Worm (Caenorhabditis elegans): ENCODE data around the gene T25B9.9.
"Not testable (repeated sequence)": the region's sequence is repeated elsewhere in the genome, so short reads cannot be mapped to it uniquely, and the experiment has no call there.

The T25B9.9 gene

DNA sequence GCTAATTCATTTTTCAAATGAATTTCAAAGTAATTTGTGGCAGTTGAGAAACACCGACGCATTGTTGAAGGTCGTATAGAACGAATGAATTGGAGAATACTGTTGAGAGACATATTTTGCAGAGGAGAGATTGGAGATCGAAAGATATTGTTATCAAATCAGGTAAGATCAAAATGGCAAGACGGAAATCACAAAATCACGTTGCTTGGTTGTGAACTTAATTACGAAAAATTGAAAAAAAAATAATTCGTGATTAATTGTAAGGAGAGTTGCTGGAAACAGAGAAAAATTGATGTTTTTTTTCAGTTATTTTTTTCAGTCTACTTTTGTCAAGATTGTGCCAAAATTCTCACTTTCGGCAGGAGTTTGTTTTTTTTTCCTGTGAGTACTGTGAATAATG lies 19.4 kb upstream of the T25B9.9 start, which contains the start of gene T25B9.1:
Gene T25B9.1 (minus strand): TSS at position 101 of the 400 bp plus-strand sequence.
- TF ChIP-seq egl-27 (tag; optimal IDR thresholded peaks at IDR 0.05) (no peak), elt-3 (tag; optimal IDR thresholded peaks at IDR 0.05) (peak in 1 of 6 experiments; percentile 80)

DNA sequence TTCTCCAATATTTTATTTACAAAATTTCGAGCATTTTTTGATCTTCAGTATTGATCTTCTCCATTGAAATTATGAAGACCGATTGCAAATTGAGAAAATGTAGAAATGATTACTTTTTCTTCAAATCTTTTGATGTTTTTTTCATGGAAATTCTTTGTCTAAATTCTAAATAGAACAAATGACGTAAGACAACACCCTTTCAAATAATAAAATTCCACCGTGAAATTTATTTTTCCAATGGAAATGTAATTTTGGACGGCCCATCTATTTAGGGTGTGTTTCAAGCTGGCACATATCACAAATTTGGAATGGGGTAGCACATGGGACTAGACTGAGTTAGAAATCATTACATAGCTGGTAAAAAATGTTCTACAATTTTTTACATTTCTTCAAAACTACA lies 17.7 kb upstream of the T25B9.9 start, which contains the start of gene T25B9.2:
Gene T25B9.2 (minus strand): TSS at position 101 of the 400 bp plus-strand sequence.
- not testable (repeated sequence) for TF ChIP-seq xbp-1, lin-15B, C04F5.9 (tag; optimal IDR thresholded peaks at IDR 0.05)

DNA sequence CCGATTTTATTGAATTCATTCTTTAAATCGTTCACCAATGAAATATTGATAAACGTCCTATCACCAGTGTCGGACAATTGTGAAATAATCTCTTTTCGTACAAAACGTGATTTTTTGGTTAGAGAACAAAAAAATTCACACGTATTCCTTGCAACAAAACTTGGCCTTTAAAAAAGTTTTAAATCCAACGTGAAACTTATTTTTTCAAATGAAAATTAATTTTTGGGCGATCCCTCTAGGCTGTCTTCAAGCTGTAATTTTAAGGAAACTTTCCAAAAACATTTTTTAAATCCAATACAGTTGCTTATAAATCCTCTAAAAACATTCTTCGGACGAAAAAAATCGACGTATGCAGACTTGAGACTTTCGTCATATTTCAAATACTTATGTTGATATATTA lies 14.8 kb upstream of the T25B9.9 start, which contains the start of gene T25B9.5:
Gene T25B9.5 (minus strand): TSS at position 101 of the 400 bp plus-strand sequence.
- TF ChIP-seq snpc-4 (tag; optimal IDR thresholded peaks at IDR 0.05) (no peak), ceh-63 (GFP tag; optimal IDR thresholded peaks at IDR 0.05) (no peak), lin-35 (GFP tag; optimal IDR thresholded peaks at IDR 0.05) (no peak), swsn-7 (tag; optimal IDR thresholded peaks at IDR 0.05) (no peak), isw-1 (GFP tag; IDR thresholded peaks at IDR 0.05) (no peak), hpl-2 (GFP tag; optimal IDR thresholded peaks at IDR 0.05) (no peak), irx-1 (tag; optimal IDR thresholded peaks at IDR 0.05) (no peak), nhr-19 (GFP tag; conservative IDR thresholded peaks at IDR 0.05) (no peak)

DNA sequence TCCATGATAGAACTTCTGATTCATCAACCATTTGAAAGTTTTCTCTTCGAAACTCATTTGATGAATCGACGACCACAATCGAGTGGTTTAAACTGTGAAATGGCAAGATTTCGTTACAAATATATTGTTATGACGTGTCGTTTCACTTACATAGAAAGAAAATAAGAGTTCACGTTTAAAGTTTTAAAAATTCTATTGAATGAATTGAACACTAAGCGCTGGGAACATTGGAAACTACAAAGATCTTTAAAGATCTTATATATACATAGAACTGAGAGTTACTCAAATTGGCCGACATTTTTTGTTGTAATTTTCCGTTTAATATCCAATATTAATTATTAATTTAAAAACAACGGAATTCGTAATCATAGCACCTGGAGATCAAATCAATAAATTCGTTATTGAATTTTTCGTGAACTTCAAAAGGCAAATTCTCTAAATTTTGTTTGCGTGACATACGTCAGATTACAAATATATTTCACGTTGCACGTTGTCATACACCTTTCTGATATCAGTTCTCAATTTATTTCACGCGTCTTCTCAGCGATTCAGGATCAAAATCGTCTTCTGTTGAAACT lies 11.7 kb upstream of the T25B9.9 start, which contains the start of the genes T25B9.4 and T25B9.6:
Gene T25B9.4 (minus strand): TSS at position 101 of the 578 bp plus-strand sequence.
Gene T25B9.6 (plus strand): TSS at position 528 of the 578 bp plus-strand sequence.
- TF ChIP-seq F16B12.6 (tag; optimal IDR thresholded peaks at IDR 0.05) = no peak

DNA sequence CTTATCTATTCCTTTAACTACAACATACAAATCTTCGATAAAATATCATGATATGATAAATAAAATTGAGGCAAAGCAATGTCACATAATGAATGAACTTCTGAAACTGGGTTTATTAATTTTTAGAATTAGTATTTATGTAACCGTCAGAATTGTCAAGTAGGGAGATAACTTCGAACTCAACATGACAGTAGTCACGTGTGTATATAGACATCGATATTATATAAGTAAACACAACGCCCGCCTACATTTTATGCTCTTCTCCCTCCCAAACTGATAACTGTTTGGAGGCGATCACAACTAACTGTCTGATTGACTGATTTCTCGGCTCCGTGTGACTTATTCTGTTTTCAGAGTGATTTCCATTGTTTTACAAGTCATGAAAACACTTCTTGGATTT lies 8.1 kb upstream of the T25B9.9 start, which contains the start of gene ugt-54:
Gene ugt-54 (plus strand): TSS at position 355 of the 400 bp plus-strand sequence.
- TF ChIP-seq elt-2 (tag; optimal IDR thresholded peaks at IDR 0.05) = peak; percentile 46
- TF ChIP-seq irx-1 (tag; optimal IDR thresholded peaks at IDR 0.05) = no peak
- TF ChIP-seq tbx-2 (tag; optimal IDR thresholded peaks at IDR 0.05) = no peak
- TF ChIP-seq fos-1 (tag; optimal IDR thresholded peaks at IDR 0.05) = no peak
- no peak for TF ChIP-seq Y116A8C.19 (tag; optimal IDR thresholded peaks at IDR 0.05; ENCODE audit: borderline replicate concordance)
- TF ChIP-seq ceh-88 (GFP tag; IDR thresholded peaks at IDR 0.05) = no peak
- TF ChIP-seq lin-35 (GFP tag; optimal IDR thresholded peaks at IDR 0.05) = peak in 1 of 2 experiments; percentile 0
- no peak for TF ChIP-seq unc-130 (tag; optimal IDR thresholded peaks at IDR 0.05)
- TF ChIP-seq snu-23 (GFP tag; optimal IDR thresholded peaks at IDR 0.05) = no peak
- TF ChIP-seq egl-13 (tag; optimal IDR thresholded peaks at IDR 0.05) = no peak
- TF ChIP-seq nhr-77 (tag; optimal IDR thresholded peaks at IDR 0.05) = no peak
- TF ChIP-seq lir-3 (tag; optimal IDR thresholded peaks at IDR 0.05; ENCODE audit: poor library complexity) = no peak
- no peak for TF ChIP-seq sup-37 (GFP tag; optimal IDR thresholded peaks at IDR 0.05)
- peak; percentile 15 for TF ChIP-seq nhr-90 (tag; optimal IDR thresholded peaks at IDR 0.05; ENCODE audit: poor library complexity)
- no peak for TF ChIP-seq nhr-84 (tag; optimal IDR thresholded peaks at IDR 0.05)
- TF ChIP-seq xbp-1 (tag; optimal IDR thresholded peaks at IDR 0.05) = no peak
- no peak for TF ChIP-seq hlh-17 (GFP tag; optimal IDR thresholded peaks at IDR 0.05; ENCODE audit: borderline replicate concordance)
- no peak for TF ChIP-seq mef-2 (tag; optimal IDR thresholded peaks at IDR 0.05)
- no peak for TF ChIP-seq rnt-1 (tag; optimal IDR thresholded peaks at IDR 0.05)

DNA sequence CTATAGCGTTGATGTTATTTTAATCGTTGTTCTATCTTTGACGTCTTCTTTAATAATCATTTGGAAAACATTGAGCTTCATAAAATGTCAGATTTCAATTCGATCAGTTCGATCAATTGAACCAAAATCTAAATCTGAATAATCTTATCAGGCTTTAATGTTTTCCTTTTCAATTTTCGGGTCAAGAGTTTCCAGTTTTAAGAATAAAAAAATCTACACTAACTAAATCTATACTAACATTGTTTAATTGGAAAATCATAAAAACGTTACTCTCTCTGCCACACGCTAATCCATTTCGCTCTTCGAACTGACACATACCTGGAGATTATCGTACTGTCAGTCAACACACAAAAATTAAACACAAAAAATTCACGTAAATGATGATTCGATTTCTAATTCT lies 5.2 kb upstream of the T25B9.9 start, which contains the start of gene T25B9.11:
Gene T25B9.11 (plus strand): TSS at position 301 of the 400 bp plus-strand sequence.
- TF ChIP-seq unc-62 (GFP tag; optimal IDR thresholded peaks at IDR 0.05) (no peak), egl-13 (tag; optimal IDR thresholded peaks at IDR 0.05) (no peak), nhr-85 (tag) (no peak), vab-15 (tag; optimal IDR thresholded peaks at IDR 0.05) (no peak), elt-3 (tag; optimal IDR thresholded peaks at IDR 0.05) (no peak), mep-1 (tag; optimal IDR thresholded peaks at IDR 0.05) (no peak), unc-130 (tag; optimal IDR thresholded peaks at IDR 0.05) (no peak)
